Worm (Caenorhabditis elegans): ENCODE results near the gene fbxc-40.
"Not testable (repeated sequence)": the region's sequence is repeated elsewhere in the genome, so short reads cannot be mapped to it uniquely, and the experiment has no call there.

The fbxc-40 gene

DNA sequence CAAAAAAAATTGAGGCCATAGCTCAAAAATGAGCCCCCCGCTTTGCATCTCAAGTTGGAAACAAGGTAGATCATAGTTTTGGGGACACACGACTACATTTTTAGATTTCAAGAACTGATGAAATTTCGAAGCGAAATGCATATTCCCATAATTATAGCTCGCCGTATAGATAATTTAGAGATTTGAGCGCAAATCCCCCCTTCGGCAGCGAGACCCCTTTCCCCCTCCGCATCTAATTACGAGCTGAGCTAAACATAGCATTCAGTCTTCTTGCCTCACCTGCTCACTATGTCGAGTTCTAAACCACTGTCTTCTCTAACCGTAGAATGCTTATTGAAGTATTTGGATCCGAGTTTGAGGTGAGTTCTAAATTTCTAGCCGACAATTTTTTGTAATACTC is 6.7 kb upstream of the fbxc-40 start, which contains the start of the genes fbxc-17 and fbxc-15:
TSS of gene fbxc-17 (minus strand) at position 101 of the 400 bp plus-strand sequence.
TSS of gene fbxc-15 (plus strand) at position 289 of the 400 bp plus-strand sequence.
- TF ChIP-seq hmbx-1 (tag; optimal IDR thresholded peaks at IDR 0.05) (no peak), aly-1 (tag; optimal IDR thresholded peaks at IDR 0.05) (no peak), ets-7 (tag; optimal IDR thresholded peaks at IDR 0.05) (no peak), ceh-13 (GFP tag; optimal IDR thresholded peaks at IDR 0.05) (no peak), sea-1 (GFP tag; conservative IDR thresholded peaks at IDR 0.05) (no peak), tbx-11 (GFP tag; IDR thresholded peaks at IDR 0.05) (no peak), scrt-1 (GFP tag; IDR thresholded peaks at IDR 0.05) (no peak), pes-1 (GFP tag; IDR thresholded peaks at IDR 0.05) (no peak), tbx-37 (GFP tag; conservative IDR thresholded peaks at IDR 0.05) (no peak), hmg-4 (GFP tag; optimal IDR thresholded peaks at IDR 0.05) (no peak), ceh-36 (tag; optimal IDR thresholded peaks at IDR 0.05) (no peak), hnd-1 (tag; optimal IDR thresholded peaks at IDR 0.05) (no peak), flt-1 (GFP tag; IDR thresholded peaks at IDR 0.05) (no peak), tra-4 (tag; optimal IDR thresholded peaks at IDR 0.05) (no peak), B0310.2 (tag; optimal IDR thresholded peaks at IDR 0.05) (no peak)

DNA sequence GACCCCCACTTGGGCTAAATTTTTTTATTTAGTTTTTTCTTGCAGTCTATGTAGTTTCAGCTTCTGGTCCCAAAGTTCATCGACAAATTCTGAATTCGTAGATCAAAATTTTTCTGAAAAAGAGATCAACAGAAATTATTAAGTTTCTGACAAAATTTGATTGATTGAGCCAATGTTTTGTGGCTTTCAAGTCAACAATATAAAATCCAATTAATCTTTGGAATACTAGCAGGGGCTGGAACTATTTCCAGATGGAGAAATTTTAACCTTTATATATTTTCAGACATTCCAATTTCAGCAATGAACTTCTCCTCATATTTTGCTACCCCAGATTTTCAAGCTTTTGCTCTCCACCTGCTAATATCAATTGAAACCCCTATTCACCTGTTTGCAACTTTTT is 3.0 kb upstream of the fbxc-40 start, which contains the start of gene srh-274:
TSS of gene srh-274 (plus strand) at position 301 of the 400 bp plus-strand sequence.
- TF ChIP-seq ama-1 (optimal IDR thresholded peaks at IDR 0.05) (no peak), ceh-36 (tag; optimal IDR thresholded peaks at IDR 0.05) (no peak), B0310.2 (tag; optimal IDR thresholded peaks at IDR 0.05) (no peak), flt-1 (GFP tag; IDR thresholded peaks at IDR 0.05) (no peak), ceh-13 (GFP tag; optimal IDR thresholded peaks at IDR 0.05) (no peak), sea-1 (GFP tag; conservative IDR thresholded peaks at IDR 0.05) (no peak), tbx-11 (GFP tag; IDR thresholded peaks at IDR 0.05) (no peak)

DNA sequence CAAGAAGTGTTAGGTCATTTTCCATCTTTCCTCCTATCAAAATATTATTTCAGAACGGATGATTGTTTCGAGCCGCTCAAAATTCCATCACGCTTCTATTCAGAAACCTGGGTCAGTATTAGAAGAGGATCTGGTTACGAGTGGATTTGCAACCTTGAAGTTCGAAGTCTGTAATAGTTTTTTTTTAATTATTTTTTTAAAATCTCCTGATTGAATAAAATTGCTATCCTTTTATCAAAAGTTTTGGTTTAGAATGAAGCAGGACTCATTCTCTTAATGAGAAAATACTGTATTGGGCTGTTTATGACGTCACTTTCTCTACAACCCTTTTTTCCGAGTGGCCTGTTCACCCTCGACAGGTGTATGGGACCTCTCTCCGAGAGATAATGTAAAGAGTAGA is 2.6 kb downstream of the fbxc-40 start, which contains the start of gene fbxc-39:
TSS of gene fbxc-39 (plus strand) at position 301 of the 400 bp plus-strand sequence.
- TF ChIP-seq tbx-37 (GFP tag; conservative IDR thresholded peaks at IDR 0.05) (no peak), scrt-1 (GFP tag; IDR thresholded peaks at IDR 0.05) (no peak), aly-1 (tag; optimal IDR thresholded peaks at IDR 0.05) (no peak), B0310.2 (tag; optimal IDR thresholded peaks at IDR 0.05) (no peak), flt-1 (GFP tag; IDR thresholded peaks at IDR 0.05) (no peak), tbx-11 (GFP tag; IDR thresholded peaks at IDR 0.05) (no peak), hmg-4 (GFP tag; optimal IDR thresholded peaks at IDR 0.05) (no peak), ets-7 (tag; optimal IDR thresholded peaks at IDR 0.05) (no peak), tra-4 (tag; optimal IDR thresholded peaks at IDR 0.05) (no peak), ceh-36 (tag; optimal IDR thresholded peaks at IDR 0.05) (no peak), hmbx-1 (tag; optimal IDR thresholded peaks at IDR 0.05) (no peak), F13C5.2 (tag; optimal IDR thresholded peaks at IDR 0.05) (no peak), sea-1 (GFP tag; conservative IDR thresholded peaks at IDR 0.05) (no peak), ama-1 (optimal IDR thresholded peaks at IDR 0.05) (no peak), ceh-13 (GFP tag; optimal IDR thresholded peaks at IDR 0.05) (no peak), pes-1 (GFP tag; IDR thresholded peaks at IDR 0.05) (no peak), hnd-1 (tag; optimal IDR thresholded peaks at IDR 0.05) (no peak)

DNA sequence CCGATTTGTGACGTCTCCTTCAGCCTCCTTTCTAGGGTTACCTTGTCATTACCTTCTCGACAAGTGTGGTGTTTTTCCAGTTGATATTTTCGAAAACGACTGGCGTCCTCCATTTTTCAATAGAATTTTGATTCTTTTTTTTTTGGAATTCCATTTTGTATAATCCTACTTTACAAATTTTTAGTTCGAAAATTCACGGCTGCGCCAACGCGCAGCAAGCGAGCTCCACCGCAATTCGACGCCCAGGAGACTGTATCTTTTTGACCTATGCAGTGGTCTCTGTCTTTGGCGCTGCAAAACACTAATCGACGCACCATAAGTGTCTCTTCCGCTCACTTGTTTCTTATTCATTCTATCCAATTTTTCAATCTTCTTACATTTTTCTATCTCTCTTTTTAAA is 5.5 kb downstream of the fbxc-40 start, which contains the start of gene fbxc-42:
TSS of gene fbxc-42 (plus strand) at position 301 of the 400 bp plus-strand sequence.
- no peak for TF ChIP-seq tbx-11 (GFP tag; IDR thresholded peaks at IDR 0.05)
- TF ChIP-seq tbx-37 (GFP tag; conservative IDR thresholded peaks at IDR 0.05) = no peak
- no peak for TF ChIP-seq aly-1 (tag; optimal IDR thresholded peaks at IDR 0.05)
- TF ChIP-seq sea-1 (GFP tag; conservative IDR thresholded peaks at IDR 0.05) = no peak

DNA sequence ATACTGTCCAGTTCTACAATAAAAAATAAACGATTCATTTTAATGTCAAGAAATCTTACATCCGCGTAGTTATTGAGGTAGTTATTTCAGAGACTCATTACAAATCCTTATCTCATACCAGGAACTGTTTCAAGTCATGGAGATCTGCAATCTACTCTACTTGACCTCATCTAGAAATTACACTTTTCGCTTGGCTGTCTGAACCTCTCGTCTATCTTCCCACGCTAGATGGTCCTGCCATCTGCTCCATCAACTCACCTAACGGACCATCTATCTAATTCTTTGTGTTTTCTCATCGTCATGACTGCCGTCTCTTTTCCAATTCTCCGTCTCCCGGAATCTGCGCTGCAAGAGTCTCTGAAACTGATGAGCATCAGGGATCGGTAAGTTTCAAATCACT is 8.4 kb downstream of the fbxc-40 start, which contains the start of gene F45D11.7:
TSS of gene F45D11.7 (plus strand) at position 301 of the 400 bp plus-strand sequence.
- TF ChIP-seq hnd-1, hmbx-1, ets-7 (tag; optimal IDR thresholded peaks at IDR 0.05): not testable (repeated sequence)

DNA sequence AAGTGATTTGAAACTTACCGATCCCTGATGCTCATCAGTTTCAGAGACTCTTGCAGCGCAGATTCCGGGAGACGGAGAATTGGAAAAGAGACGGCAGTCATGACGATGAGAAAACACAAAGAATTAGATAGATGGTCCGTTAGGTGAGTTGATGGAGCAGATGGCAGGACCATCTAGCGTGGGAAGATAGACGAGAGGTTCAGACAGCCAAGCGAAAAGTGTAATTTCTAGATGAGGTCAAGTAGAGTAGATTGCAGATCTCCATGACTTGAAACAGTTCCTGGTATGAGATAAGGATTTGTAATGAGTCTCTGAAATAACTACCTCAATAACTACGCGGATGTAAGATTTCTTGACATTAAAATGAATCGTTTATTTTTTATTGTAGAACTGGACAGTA is 10.3 kb downstream of the fbxc-40 start, which contains the start of gene F45D11.11:
TSS of gene F45D11.11 (minus strand) at position 101 of the 400 bp plus-strand sequence.
- not testable (repeated sequence) for TF ChIP-seq aly-1 (tag; optimal IDR thresholded peaks at IDR 0.05); hmbx-1 (tag; optimal IDR thresholded peaks at IDR 0.05); sea-1 (GFP tag; conservative IDR thresholded peaks at IDR 0.05)

DNA sequence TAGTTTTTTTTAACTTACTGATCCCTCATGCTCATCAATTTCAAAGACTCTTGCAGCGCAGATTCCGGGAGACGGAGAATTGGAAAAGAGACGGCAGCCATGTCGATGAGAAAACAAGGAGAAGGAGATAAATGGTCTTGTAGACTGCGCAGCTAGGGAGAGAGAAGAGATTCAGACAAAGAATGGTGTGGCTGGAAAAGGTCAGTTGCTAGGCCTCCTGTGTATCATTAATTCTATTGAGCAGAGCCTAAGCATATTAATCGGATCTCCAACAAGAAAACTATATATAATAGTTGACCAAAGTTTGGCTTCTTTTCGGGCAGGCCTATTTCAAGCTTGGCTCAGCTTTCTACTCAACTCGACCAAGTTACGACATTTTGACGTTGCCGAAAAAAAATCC is 13.7 kb downstream of the fbxc-40 start, which contains the start of gene fbxb-29:
TSS of gene fbxb-29 (minus strand) at position 101 of the 400 bp plus-strand sequence.
- TF ChIP-seq sea-1 (GFP tag; conservative IDR thresholded peaks at IDR 0.05) = no peak
- no peak for TF ChIP-seq B0310.2 (tag; optimal IDR thresholded peaks at IDR 0.05)
- TF ChIP-seq tbx-37 (GFP tag; conservative IDR thresholded peaks at IDR 0.05) = no peak
- TF ChIP-seq tra-4 (tag; optimal IDR thresholded peaks at IDR 0.05) = no peak
- TF ChIP-seq F13C5.2 (tag; optimal IDR thresholded peaks at IDR 0.05) = no peak
- no peak for TF ChIP-seq hnd-1 (tag; optimal IDR thresholded peaks at IDR 0.05)
- TF ChIP-seq ceh-36 (tag; optimal IDR thresholded peaks at IDR 0.05) = no peak
- no peak for TF ChIP-seq pes-1 (GFP tag; IDR thresholded peaks at IDR 0.05)

DNA sequence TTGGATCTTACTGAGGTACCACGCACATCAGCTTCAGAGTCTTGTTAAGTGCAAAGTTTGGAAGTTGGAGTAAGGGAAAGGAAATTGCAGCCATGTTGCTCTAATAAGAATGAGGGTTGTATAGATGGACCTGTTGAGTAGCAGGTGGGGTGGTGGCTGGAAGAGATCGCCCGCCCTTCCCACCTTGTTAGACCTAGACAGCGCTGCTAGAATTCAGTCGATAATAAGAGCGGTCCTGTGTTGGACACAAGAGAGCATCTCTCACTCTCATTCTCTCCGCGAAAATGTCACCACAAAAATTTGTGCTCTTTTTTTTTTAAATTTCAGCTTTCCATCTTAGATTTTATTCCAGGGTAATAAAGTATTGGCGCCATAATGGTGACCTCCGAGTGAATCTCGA is 15.5 kb downstream of the fbxc-40 start, which contains the start of the genes fbxb-30 and F45D11.5:
TSS of gene fbxb-30 (minus strand) at position 101 of the 400 bp plus-strand sequence.
TSS of gene F45D11.5 (plus strand) at position 352 of the 400 bp plus-strand sequence.
- TF ChIP-seq tbx-37 (GFP tag; conservative IDR thresholded peaks at IDR 0.05) (no peak), tbx-11 (GFP tag; IDR thresholded peaks at IDR 0.05) (no peak), hmg-4 (GFP tag; optimal IDR thresholded peaks at IDR 0.05) (no peak), ets-7 (tag; optimal IDR thresholded peaks at IDR 0.05) (no peak), tra-4 (tag; optimal IDR thresholded peaks at IDR 0.05) (no peak), F13C5.2 (tag; optimal IDR thresholded peaks at IDR 0.05) (no peak), aly-1 (tag; optimal IDR thresholded peaks at IDR 0.05) (no peak), B0310.2 (tag; optimal IDR thresholded peaks at IDR 0.05) (no peak), hnd-1 (tag; optimal IDR thresholded peaks at IDR 0.05) (no peak), flt-1 (GFP tag; IDR thresholded peaks at IDR 0.05) (no peak), pes-1 (GFP tag; IDR thresholded peaks at IDR 0.05) (no peak), sea-1 (GFP tag; conservative IDR thresholded peaks at IDR 0.05) (no peak), ama-1 (optimal IDR thresholded peaks at IDR 0.05) (no peak)

Measured in whole organism, early embryonic.